Worm (Caenorhabditis elegans): ENCODE data around the gene C05D11.1.

Gene C05D11.1

DNA sequence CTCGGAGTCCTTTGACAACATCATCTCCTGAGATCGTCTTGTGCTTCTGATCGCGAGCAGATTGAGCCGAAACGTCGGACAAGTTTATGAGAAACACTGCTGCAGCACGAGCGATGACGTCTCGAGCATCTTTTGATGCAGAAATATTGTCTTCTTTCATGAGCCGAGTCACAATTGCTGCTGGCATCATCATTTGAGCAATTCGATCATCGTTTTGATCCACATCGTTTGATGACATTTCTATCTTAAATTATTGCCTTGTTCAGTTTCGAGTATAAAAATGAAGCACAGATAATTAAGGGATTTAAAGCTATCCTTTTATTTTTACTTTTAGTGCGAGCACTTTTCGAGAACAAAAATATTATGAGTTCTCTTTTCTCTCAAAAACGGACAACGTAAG is 26.2 kb downstream of the C05D11.1 start, which contains the start of gene T26A5.8:
TSS of gene T26A5.8 (minus strand) at position 247 of the 400 bp plus-strand sequence.
- TF ChIP-seq pha-4 (tag; optimal IDR thresholded peaks at IDR 0.05) (no peak), elt-3 (tag; optimal IDR thresholded peaks at IDR 0.05) (no peak), ceh-43 (GFP tag; optimal IDR thresholded peaks at IDR 0.05) (no peak), nhr-76 (tag; optimal IDR thresholded peaks at IDR 0.05) (no peak), flh-1 (GFP tag; optimal IDR thresholded peaks at IDR 0.05) (no peak), nhr-237 (tag; optimal IDR thresholded peaks at IDR 0.05) (no peak), ztf-11 (tag; optimal IDR thresholded peaks at IDR 0.05) (no peak), mls-2 (tag; optimal IDR thresholded peaks at IDR 0.05) (no peak), ceh-83 (GFP tag; optimal IDR thresholded peaks at IDR 0.05) (no peak), drap-1 (GFP tag; optimal IDR thresholded peaks at IDR 0.05) (no peak), zip-8 (tag; optimal IDR thresholded peaks at IDR 0.05) (no peak), mab-5 (tag; optimal IDR thresholded peaks at IDR 0.05) (no peak), blmp-1 (tag; optimal IDR thresholded peaks at IDR 0.05) (no peak), bed-3 (GFP tag; optimal IDR thresholded peaks at IDR 0.05) (no peak), ham-2 (GFP tag; optimal IDR thresholded peaks at IDR 0.05) (no peak), hlh-1 (tag; optimal IDR thresholded peaks at IDR 0.05) (no peak)

DNA sequence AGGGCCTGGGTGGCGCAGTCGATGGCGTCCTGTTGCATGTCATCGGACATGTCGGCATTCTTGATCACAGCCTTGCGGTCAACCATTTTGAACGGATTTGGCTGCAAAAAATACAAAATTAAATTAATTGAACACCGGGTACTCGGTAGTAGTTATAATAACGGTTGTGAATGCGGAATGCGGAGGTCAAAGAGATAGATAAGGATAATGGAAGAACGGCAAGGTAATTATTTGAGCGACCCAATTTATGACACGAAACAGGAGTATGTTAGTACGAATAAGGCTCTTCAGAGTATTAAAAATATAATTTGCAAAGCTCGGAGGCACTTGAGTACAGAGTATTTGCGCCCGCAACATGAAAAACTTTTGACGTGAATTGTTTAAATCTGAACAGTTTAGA is 27.3 kb downstream of the C05D11.1 start, which contains the start of gene dlc-1:
TSS of gene dlc-1 (minus strand) at position 101 of the 400 bp plus-strand sequence.
- TF ChIP-seq zip-8 (tag; optimal IDR thresholded peaks at IDR 0.05) (no peak), drap-1 (GFP tag; optimal IDR thresholded peaks at IDR 0.05) (no peak), unc-120 (tag; optimal IDR thresholded peaks at IDR 0.05; ENCODE audit: poor library complexity, severe bottlenecking) (no peak), unc-62 (GFP tag; optimal IDR thresholded peaks at IDR 0.05) (no peak)

DNA sequence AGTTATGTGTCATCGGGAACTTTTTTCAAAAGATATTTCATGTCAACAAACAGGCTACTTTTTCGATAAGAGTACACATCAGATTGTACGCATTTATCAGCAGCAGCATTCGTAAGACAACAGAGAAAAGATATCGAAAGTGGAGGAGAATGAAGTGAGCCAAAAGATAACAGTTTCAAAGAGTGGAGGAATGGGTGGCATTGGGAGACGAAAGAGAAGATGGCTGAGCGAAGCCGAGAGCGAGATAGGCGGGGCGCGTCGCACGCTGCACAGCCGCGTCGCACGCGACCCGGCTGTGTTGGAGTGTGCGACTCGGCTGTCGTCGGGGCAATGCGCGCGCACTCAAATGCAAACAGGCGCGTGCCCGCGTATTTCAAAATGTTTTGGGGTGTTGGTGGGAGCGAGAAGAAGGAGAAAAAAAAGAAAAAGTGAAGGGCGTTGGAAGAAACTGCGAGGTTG is 27.7 kb downstream of the C05D11.1 start:
- TF ChIP-seq M03D4.4 (tag; optimal IDR thresholded peaks at IDR 0.05) (peak; percentile 64), lin-13 (tag; optimal IDR thresholded peaks at IDR 0.05) (no peak), mep-1 (tag; optimal IDR thresholded peaks at IDR 0.05) (no peak), bed-3 (GFP tag; optimal IDR thresholded peaks at IDR 0.05) (no peak), tbx-8 (GFP tag; optimal IDR thresholded peaks at IDR 0.05) (no peak), snpc-4 (tag; optimal IDR thresholded peaks at IDR 0.05) (no peak), elt-1 (tag; optimal IDR thresholded peaks at IDR 0.05; ENCODE audit: borderline replicate concordance, insufficient read depth) (no peak), unc-120 (tag; optimal IDR thresholded peaks at IDR 0.05; ENCODE audit: poor library complexity, severe bottlenecking) (peak; percentile 72), ham-2 (GFP tag; optimal IDR thresholded peaks at IDR 0.05) (peak; percentile 27), unc-62 (GFP tag; optimal IDR thresholded peaks at IDR 0.05) (no peak), mls-2 (tag; optimal IDR thresholded peaks at IDR 0.05) (no peak), ces-1 (GFP tag; optimal IDR thresholded peaks at IDR 0.05) (no peak), pha-4 (tag; optimal IDR thresholded peaks at IDR 0.05) (peak; percentile 39), drap-1 (GFP tag; optimal IDR thresholded peaks at IDR 0.05) (peak; percentile 22), nhr-237 (tag; optimal IDR thresholded peaks at IDR 0.05) (peak; percentile 48), nhr-76 (tag; optimal IDR thresholded peaks at IDR 0.05) (no peak), sptf-1 (tag; optimal IDR thresholded peaks at IDR 0.05) (peak; percentile 66), mab-5 (tag; optimal IDR thresholded peaks at IDR 0.05) (no peak), lin-32 (GFP tag; optimal IDR thresholded peaks at IDR 0.05) (no peak), lsy-2 (tag; optimal IDR thresholded peaks at IDR 0.05) (no peak), ceh-43 (GFP tag; optimal IDR thresholded peaks at IDR 0.05) (no peak), cnd-1 (tag; optimal IDR thresholded peaks at IDR 0.05) (no peak), hlh-1 (tag; optimal IDR thresholded peaks at IDR 0.05) (peak; percentile 46), elt-3 (tag; optimal IDR thresholded peaks at IDR 0.05) (no peak), nhr-2 (tag; optimal IDR thresholded peaks at IDR 0.05) (no peak), flh-1 (GFP tag; optimal IDR thresholded peaks at IDR 0.05) (no peak), nhr-28 (tag; optimal IDR thresholded peaks at IDR 0.05) (no peak), ceh-83 (GFP tag; optimal IDR thresholded peaks at IDR 0.05) (no peak), ztf-11 (tag; optimal IDR thresholded peaks at IDR 0.05) (no peak)

DNA sequence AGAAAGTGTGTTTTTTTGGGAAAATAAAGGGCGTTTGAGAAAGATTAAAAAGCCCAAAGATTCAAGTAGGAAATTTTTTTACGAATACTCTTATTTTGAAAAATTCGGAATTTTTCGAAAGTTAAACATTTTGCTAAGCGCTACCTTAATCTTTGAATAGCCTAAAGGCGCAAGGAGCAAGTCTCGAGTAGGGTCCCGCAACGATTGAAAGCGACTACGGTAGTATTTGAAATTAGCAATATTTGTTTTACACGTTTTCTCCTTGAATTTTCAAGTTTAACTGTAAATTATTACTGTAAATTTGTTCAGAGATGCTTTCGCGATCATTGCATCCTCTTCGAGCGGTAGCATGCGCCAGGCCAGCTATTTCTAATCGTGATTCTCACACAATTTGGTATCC is 28.5 kb downstream of the C05D11.1 start, which contains the start of gene nduf-2.2:
TSS of gene nduf-2.2 (plus strand) at position 310 of the 400 bp plus-strand sequence.
- TF ChIP-seq lin-32 (GFP tag; optimal IDR thresholded peaks at IDR 0.05) (no peak), nhr-76 (tag; optimal IDR thresholded peaks at IDR 0.05) (no peak), hlh-1 (tag; optimal IDR thresholded peaks at IDR 0.05) (no peak), mep-1 (tag; optimal IDR thresholded peaks at IDR 0.05) (no peak), nhr-12 (tag; optimal IDR thresholded peaks at IDR 0.05) (no peak), cnd-1 (tag; optimal IDR thresholded peaks at IDR 0.05) (no peak), unc-62 (GFP tag; optimal IDR thresholded peaks at IDR 0.05) (no peak), unc-120 (tag; optimal IDR thresholded peaks at IDR 0.05; ENCODE audit: poor library complexity, severe bottlenecking) (no peak), zip-8 (tag; optimal IDR thresholded peaks at IDR 0.05) (no peak), ham-2 (GFP tag; optimal IDR thresholded peaks at IDR 0.05) (no peak), sem-2 (GFP tag; optimal IDR thresholded peaks at IDR 0.05) (no peak), snpc-4 (tag; optimal IDR thresholded peaks at IDR 0.05) (no peak), sptf-1 (tag; optimal IDR thresholded peaks at IDR 0.05) (no peak), unc-39 (tag; optimal IDR thresholded peaks at IDR 0.05) (no peak), ceh-43 (GFP tag; optimal IDR thresholded peaks at IDR 0.05) (no peak), tbx-8 (GFP tag; optimal IDR thresholded peaks at IDR 0.05) (no peak), nhr-237 (tag; optimal IDR thresholded peaks at IDR 0.05) (no peak), flh-1 (GFP tag; optimal IDR thresholded peaks at IDR 0.05) (no peak), drap-1 (GFP tag; optimal IDR thresholded peaks at IDR 0.05) (no peak)
